Fruit fly (Drosophila melanogaster) whole organism, wandering third instar larva: ENCODE results near the gene mTerf3.

Experiments
- Abd-B ChIP-seq: fragments of >200 bp; optimal IDR thresholded peaks from 2 replicates; lab custom pipeline; 2017; ENCODE audit warnings: missing biosample characterization, missing genetic modification characterization
- CrebA ChIP-seq: fragments of 200-800 bp; sonication (Bioruptor generic); optimal IDR thresholded peaks from 2 replicates; lab custom pipeline; 2016; ENCODE audit warnings: missing biosample characterization, mild to moderate bottlenecking, missing genetic modification characterization, borderline replicate concordance
- Dif ChIP-seq: fragments of 200-275, 200-300 bp; sonication (Bioruptor generic); optimal IDR thresholded peaks from 2 replicates; lab custom pipeline; 2018; ENCODE audit warnings: missing biosample characterization, missing genetic modification characterization; ENCODE audit not compliant: partially characterized antibody
- Hnf4 ChIP-seq: fragments of 200-800 bp; sonication (Bioruptor generic); optimal IDR thresholded peaks from 2 replicates; lab custom pipeline; 2016; ENCODE audit warnings: missing biosample characterization, mild to moderate bottlenecking, missing genetic modification characterization
- Jra ChIP-seq: sonication (Bioruptor generic); optimal IDR thresholded peaks from 2 replicates; lab custom pipeline; 2016; ENCODE audit warnings: missing biosample characterization, missing genetic modification characterization
- Myc ChIP-seq: fragments of >200 bp; optimal IDR thresholded peaks from 2 replicates; lab custom pipeline; 2017
- N ChIP-seq: fragments of >200 bp; optimal IDR thresholded peaks from 2 replicates; lab custom pipeline; 2018; ENCODE audit warnings: missing biosample characterization, missing external identifiers, missing genetic modification characterization
- br ChIP-seq: fragments of 200-800 bp; sonication (Bioruptor generic); optimal IDR thresholded peaks from 2 replicates; lab custom pipeline; 2016; ENCODE audit warnings: missing biosample characterization, missing genetic modification characterization
- dmrt93B ChIP-seq: fragments of 200-800 bp; sonication (Bioruptor generic); optimal IDR thresholded peaks from 2 replicates; lab custom pipeline; 2018; ENCODE audit warnings: missing biosample characterization, mild to moderate bottlenecking, missing genetic modification characterization
- pan ChIP-seq: fragments of >200 bp; optimal IDR thresholded peaks from 2 replicates; lab custom pipeline; 2017
- psq ChIP-seq: fragments of 200-800 bp; sonication (Bioruptor generic); optimal IDR thresholded peaks from 3 replicates; lab custom pipeline; 2017; ENCODE audit warnings: missing biosample characterization, mild to moderate bottlenecking, missing genetic modification characterization, moderate library complexity
- tai ChIP-seq: sonication (Bioruptor generic); optimal IDR thresholded peaks from 2 replicates; lab custom pipeline; 2016; ENCODE audit warnings: missing biosample characterization, missing genetic modification characterization
- usp ChIP-seq: fragments of >200 bp; optimal IDR thresholded peaks from 2 replicates; lab custom pipeline; 2017; ENCODE audit warnings: missing biosample characterization, missing genetic modification characterization

DNA sequence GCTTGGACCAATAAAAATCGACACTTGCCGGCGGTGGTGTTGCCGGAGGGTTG is 5.4 kb upstream of the mTerf3 start, which contains the start of gene Pss:
- no peak for TF ChIP-seq Abd-B (GFP tag; lab: Kevin White, UChicago)
- no peak for TF ChIP-seq Myc (lab: Kevin White, UChicago)
- no peak for TF ChIP-seq br (GFP tag; lab: Kevin White, UChicago)
- TF ChIP-seq tai: no peak
- no peak for TF ChIP-seq pan (lab: Kevin White, UChicago)
- TF ChIP-seq usp (GFP tag; lab: Kevin White, UChicago): no peak
- no peak for TF ChIP-seq Jra
- TF ChIP-seq CrebA (GFP tag; lab: Kevin White, UChicago): no peak
- TF ChIP-seq Hnf4 (GFP tag; lab: Kevin White, UChicago): no peak
- TF ChIP-seq psq (GFP tag; lab: Kevin White, UChicago): no peak
- TF ChIP-seq dmrt93B (GFP tag; lab: Kevin White, UChicago): no peak
- TF ChIP-seq Dif: no peak
- TF ChIP-seq N (GFP tag; lab: Kevin White, UChicago): no peak
